Worm (Caenorhabditis elegans) whole organism, L4 larva: Measurements from ENCODE around the gene pepm-1.

Experiments used
- D1046.2 ChIP-seq: fragments of 200-800 bp; sonication (Bioruptor generic); IDR thresholded peaks from 2 replicates; pipeline ENCODE4 v1.3.6; 2022; ENCODE audit warnings: missing genetic modification characterization, missing compliant biosample characterization
- F26F4.8 ChIP-seq: fragments of 200-800 bp; sonication (Bioruptor generic); conservative IDR thresholded peaks from 2 replicates; pipeline ENCODE4 v1.3.6; 2022; ENCODE audit warnings: missing genetic modification characterization, missing compliant biosample characterization
- F49E8.2 ChIP-seq: sonication (generic microtip); optimal IDR thresholded peaks from 2 replicates; lab custom pipeline; 2016; ENCODE audit warnings: missing compliant biosample characterization, mild to moderate bottlenecking, missing genetic modification characterization, borderline replicate concordance
- Y5F2A.4 ChIP-seq: fragments of 200-800 bp; sonication (Bioruptor generic); optimal IDR thresholded peaks from 2 replicates; lab custom pipeline; 2018; ENCODE audit warnings: mild to moderate bottlenecking, missing genetic modification characterization, missing compliant biosample characterization
- Y75B8A.6 ChIP-seq: fragments of 200-800 bp; sonication (Bioruptor generic); IDR thresholded peaks from 2 replicates; pipeline ENCODE4 v1.3.6; 2022; ENCODE audit warnings: missing genetic modification reagents, missing genetic modification characterization, missing compliant biosample characterization
- aha-1 ChIP-seq: fragments of 150-350 bp; peaks from one replicate; lab custom pipeline; 2014; ENCODE audit warnings: missing biosample characterization, missing genetic modification characterization
- ama-1 ChIP-seq: fragments of 150-350 bp; optimal IDR thresholded peaks from 2 replicates; lab custom pipeline; 2014; ENCODE audit warnings: inconsistent platforms, mixed read lengths
- attf-4 ChIP-seq: sonication (generic microtip); optimal IDR thresholded peaks from 3 replicates; lab custom pipeline; 2017; ENCODE audit warnings: missing biosample characterization, missing genetic modification characterization
- ceh-62 ChIP-seq: sonication (generic microtip); optimal IDR thresholded peaks from 2 replicates; lab custom pipeline; 2017; ENCODE audit warnings: missing biosample characterization, missing genetic modification characterization
- ceh-82 ChIP-seq: sonication (generic microtip); optimal IDR thresholded peaks from 2 replicates; lab custom pipeline; 2017; ENCODE audit warnings: missing biosample characterization, missing genetic modification characterization
- ces-1 ChIP-seq: fragments of 150-350 bp; sonication (generic microtip); optimal IDR thresholded peaks from 4 replicates; lab custom pipeline; 2014; ENCODE audit warnings: missing biosample characterization, missing genetic modification reagents, missing genetic modification characterization
- daf-16 ChIP-seq, 3 experiments: sonication (generic microtip); optimal IDR thresholded peaks; 2 replicates each; lab custom pipeline; 2016 to 2017; ENCODE audit warnings: missing genetic modification characterization in 3 of 3, missing genetic modification reagents in 3 of 3, mild to moderate bottlenecking in 2 of 3, missing compliant biosample characterization in 2 of 3, missing biosample characterization in 1 of 3, moderate library complexity in 1 of 3
- dmd-6 ChIP-seq: fragments of 200-800 bp; sonication (Bioruptor generic); IDR thresholded peaks from 2 replicates; pipeline ENCODE4 v1.3.6; 2022; ENCODE audit warnings: missing genetic modification reagents, missing genetic modification characterization, missing compliant biosample characterization
- dmd-8 ChIP-seq: fragments of 200-800 bp; sonication (Bioruptor generic); IDR thresholded peaks from 2 replicates; pipeline ENCODE4 v1.3.6; 2022; ENCODE audit warnings: missing genetic modification characterization, missing compliant biosample characterization
- dmd-9 ChIP-seq: fragments of 200-800 bp; sonication (Bioruptor generic); IDR thresholded peaks from 2 replicates; pipeline ENCODE4 v1.3.6; 2022; ENCODE audit warnings: missing genetic modification reagents, missing genetic modification characterization, missing compliant biosample characterization
- dpl-1 ChIP-seq: fragments of 150-350 bp; optimal IDR thresholded peaks from 2 replicates; lab custom pipeline; 2014; ENCODE audit warnings: missing biosample characterization, missing genetic modification reagents, missing genetic modification characterization
- duxl-1 ChIP-seq: sonication (generic microtip); optimal IDR thresholded peaks from 2 replicates; lab custom pipeline; 2016; ENCODE audit warnings: mild to moderate bottlenecking, missing genetic modification characterization, moderate library complexity, missing compliant biosample characterization; ENCODE audit not compliant: poor library complexity
- dve-1 ChIP-seq: sonication (generic microtip); optimal IDR thresholded peaks from 2 replicates; lab custom pipeline; 2017; ENCODE audit warnings: antibody characterized with exemption, mild to moderate bottlenecking, missing genetic modification characterization, missing compliant biosample characterization; ENCODE audit not compliant: insufficient read depth
- egl-43 ChIP-seq: fragments of 200-800 bp; sonication (Bioruptor generic); IDR thresholded peaks from 2 replicates; pipeline ENCODE4 v1.3.6; 2022; ENCODE audit warnings: missing genetic modification reagents, missing genetic modification characterization, missing compliant biosample characterization
- fkh-10 ChIP-seq: fragments of 150-350 bp; optimal IDR thresholded peaks from 2 replicates; lab custom pipeline; 2014; ENCODE audit warnings: missing biosample characterization, missing genetic modification reagents, missing genetic modification characterization
- fos-1 ChIP-seq: fragments of 150-350 bp; optimal IDR thresholded peaks from 2 replicates; lab custom pipeline; 2014; ENCODE audit warnings: missing biosample characterization, missing genetic modification characterization
- gei-8 ChIP-seq: fragments of 200-800 bp; sonication (Bioruptor generic); optimal IDR thresholded peaks from 2 replicates; lab custom pipeline; 2018; ENCODE audit warnings: mild to moderate bottlenecking, missing genetic modification characterization, missing compliant biosample characterization
- hif-1 ChIP-seq, 2 experiments: sonication (generic microtip); optimal IDR thresholded peaks; 2 replicates each; lab custom pipeline; 2016 to 2017; ENCODE audit warnings: missing compliant biosample characterization in 2 of 2, missing genetic modification characterization in 2 of 2, missing genetic modification reagents in 2 of 2, missing genotype in 2 of 2, mild to moderate bottlenecking in 1 of 2
- lin-13 ChIP-seq: fragments of 150-350 bp; optimal IDR thresholded peaks from 2 replicates; lab custom pipeline; 2014; ENCODE audit warnings: missing biosample characterization, missing genetic modification reagents, missing genetic modification characterization
- lsy-2 ChIP-seq, 2 experiments: fragments of 150-350 bp in 1 of 2; sonication (generic microtip) in 1 of 2; optimal IDR thresholded peaks; 2 replicates each; lab custom pipeline; 2014 to 2017; ENCODE audit warnings: missing biosample characterization in 2 of 2, missing genetic modification characterization in 2 of 2
- madf-5 ChIP-seq, 2 experiments: fragments of 200-800 bp; sonication (Bioruptor generic); IDR thresholded peaks; 2 replicates each; pipeline ENCODE4 v1.3.6; 2022; ENCODE audit warnings: missing compliant biosample characterization in 2 of 2, missing genetic modification characterization in 2 of 2
- mdl-1 ChIP-seq, 2 experiments: fragments of 150-350 bp in 1 of 2; sonication (generic microtip) in 1 of 2; optimal IDR thresholded peaks; 2 replicates each; lab custom pipeline; 2014 to 2017; ENCODE audit warnings: missing biosample characterization in 2 of 2, missing genetic modification characterization in 2 of 2
- mep-1 ChIP-seq: fragments of 150-350 bp; sonication (generic microtip); optimal IDR thresholded peaks from 3 replicates; lab custom pipeline; 2014; ENCODE audit warnings: missing biosample characterization, missing genetic modification characterization
- mxl-2 ChIP-seq: fragments of 200-800 bp; sonication (Bioruptor generic); conservative IDR thresholded peaks from 2 replicates; pipeline ENCODE4 v1.3.6; 2022; ENCODE audit warnings: missing genetic modification reagents, missing genetic modification characterization, missing compliant biosample characterization
- mxl-3 ChIP-seq: fragments of 200-800 bp; sonication (Bioruptor generic); optimal IDR thresholded peaks from 2 replicates; lab custom pipeline; 2018; ENCODE audit warnings: mild to moderate bottlenecking, missing genetic modification characterization, missing compliant biosample characterization
- nhr-10 ChIP-seq: fragments of 150-350 bp; optimal IDR thresholded peaks from 2 replicates; lab custom pipeline; 2014; ENCODE audit warnings: missing biosample characterization, missing genetic modification characterization
- nhr-102 ChIP-seq: sonication (generic microtip); optimal IDR thresholded peaks from 2 replicates; lab custom pipeline; 2016; ENCODE audit warnings: mild to moderate bottlenecking, missing genetic modification characterization, moderate library complexity, missing compliant biosample characterization
- nhr-237 ChIP-seq: sonication (generic microtip); optimal IDR thresholded peaks from 2 replicates; lab custom pipeline; 2017; ENCODE audit warnings: missing biosample characterization, missing genetic modification characterization
- nhr-28 ChIP-seq: fragments of 150-350 bp; optimal IDR thresholded peaks from 2 replicates; lab custom pipeline; 2014; ENCODE audit warnings: missing biosample characterization, missing genetic modification characterization
- nhr-42 ChIP-seq: fragments of 200-800 bp; sonication (Bioruptor generic); IDR thresholded peaks from 2 replicates; pipeline ENCODE4 v1.3.6; 2022; ENCODE audit warnings: missing genetic modification characterization, missing compliant biosample characterization
- nhr-48 ChIP-seq: sonication (generic microtip); optimal IDR thresholded peaks from 2 replicates; lab custom pipeline; 2016; ENCODE audit warnings: mild to moderate bottlenecking, missing genetic modification characterization, missing compliant biosample characterization
- pqm-1 ChIP-seq: sonication (generic microtip); optimal IDR thresholded peaks from 2 replicates; lab custom pipeline; 2017; ENCODE audit warnings: missing biosample characterization, missing genetic modification characterization
- saeg-2 ChIP-seq: fragments of 200-800 bp; sonication (Bioruptor generic); IDR thresholded peaks from 2 replicates; pipeline ENCODE4 v1.3.6; 2022; ENCODE audit warnings: missing genetic modification reagents, missing genetic modification characterization, missing compliant biosample characterization
- set-16 ChIP-seq: fragments of 200-800 bp; sonication (Bioruptor generic); IDR thresholded peaks from 2 replicates; pipeline ENCODE4 v1.3.6; 2022; ENCODE audit warnings: missing genetic modification reagents, missing genetic modification characterization, missing compliant biosample characterization
- spr-3 ChIP-seq: fragments of 200-800 bp; sonication (Bioruptor generic); optimal IDR thresholded peaks from 2 replicates; lab custom pipeline; 2018; ENCODE audit warnings: mild to moderate bottlenecking, missing genetic modification characterization, missing compliant biosample characterization
- tag-97 ChIP-seq: fragments of 200-800 bp; sonication (Bioruptor generic); IDR thresholded peaks from 2 replicates; pipeline ENCODE4 v1.3.6; 2022; ENCODE audit warnings: missing genetic modification characterization, missing compliant biosample characterization
- tra-1 ChIP-seq: fragments of 200-800 bp; sonication (Bioruptor generic); IDR thresholded peaks from 2 replicates; pipeline ENCODE4 v1.3.6; 2022; ENCODE audit warnings: missing genetic modification reagents, missing genetic modification characterization, missing compliant biosample characterization
- unc-130 ChIP-seq: sonication (generic microtip); optimal IDR thresholded peaks from 2 replicates; lab custom pipeline; 2016; ENCODE audit warnings: missing genetic modification reagents, missing genetic modification characterization, missing compliant biosample characterization
- unc-39 ChIP-seq: sonication (generic microtip); optimal IDR thresholded peaks from 2 replicates; lab custom pipeline; 2017; ENCODE audit warnings: missing biosample characterization, missing genetic modification characterization
- unc-62 ChIP-seq, 3 experiments: fragments of 150-350 bp in 1 of 3; sonication (generic microtip); optimal IDR thresholded peaks in 2 of 3; peaks in 1 of 3; 1 replicate in 1 of 3; 2 replicates in 2 of 3; lab custom pipeline; 2014 to 2017; ENCODE audit warnings: missing biosample characterization in 3 of 3, missing genetic modification characterization in 3 of 3, missing genetic modification reagents in 3 of 3, missing genotype in 1 of 3
- vab-7 ChIP-seq: fragments of 200-800 bp; sonication (Bioruptor generic); IDR thresholded peaks from 2 replicates; pipeline ENCODE4 v1.3.6; 2022; ENCODE audit warnings: missing genetic modification reagents, missing genetic modification characterization, missing compliant biosample characterization
- zag-1 ChIP-seq: fragments of 150-350 bp; optimal IDR thresholded peaks from 2 replicates; lab custom pipeline; 2014; ENCODE audit warnings: missing biosample characterization, missing genetic modification characterization
- zfp-3 ChIP-seq: fragments of 200-800 bp; sonication (Bioruptor generic); conservative IDR thresholded peaks from 2 replicates; pipeline ENCODE4 v1.3.6; 2022; ENCODE audit warnings: missing genetic modification reagents, missing genetic modification characterization, missing compliant biosample characterization
- ztf-7 ChIP-seq: fragments of 150-350 bp; optimal IDR thresholded peaks from 2 replicates; lab custom pipeline; 2014; ENCODE audit warnings: missing biosample characterization, missing genetic modification characterization

The pepm-1 gene

ce11 chrV:14324502-14325467 lies 4.1 kb upstream of the pepm-1 start, which contains the start of the genes F47B8.4 and F47B8.18 (continued):
- TF ChIP-seq F26F4.8: 0 out of 2 replicates have a peak, but pooled peaks have one; percentile 3
- TF ChIP-seq vab-7 (GFP tag; lab: Robert Waterston, UW): 0 out of 2 replicates have a peak, but pooled peaks have one; percentile 17
- TF ChIP-seq D1046.2 (GFP tag; lab: Robert Waterston, UW): no peak
- TF ChIP-seq mxl-2 (GFP tag; lab: Robert Waterston, UW): no peak
- no peak for TF ChIP-seq daf-16 (GFP tag; optimal IDR thresholded peaks at IDR 0.05; lab: Kevin White, UChicago)
- peak; percentile 99 for TF ChIP-seq daf-16 (tag; optimal IDR thresholded peaks at IDR 0.05; lab: Kevin White, UChicago)
- TF ChIP-seq zag-1 (tag; lab: Kevin White, UChicago): no peak
- TF ChIP-seq F49E8.2 (tag; lab: Kevin White, UChicago): no peak
- TF ChIP-seq spr-3 (GFP tag; lab: Kevin White, UChicago): no peak
- no peak for TF ChIP-seq ceh-82 (tag; lab: Kevin White, UChicago)
- no peak for TF ChIP-seq gei-8 (GFP tag; lab: Kevin White, UChicago)
- peak; percentile 83 for TF ChIP-seq pqm-1
- TF ChIP-seq zfp-3 (GFP tag; lab: Robert Waterston, UW): no peak
- TF ChIP-seq dmd-6 (GFP tag; lab: Robert Waterston, UW): peak; percentile 44
- TF ChIP-seq madf-5 (GFP tag; IDR thresholded peaks at IDR 0.05; lab: Robert Waterston, UW): no peak
- peak in 1 of 2 experiments; percentile 53 for TF ChIP-seq mdl-1 (tag; optimal IDR thresholded peaks at IDR 0.05; lab: Kevin White, UChicago)
- TF ChIP-seq unc-39 (tag; lab: Kevin White, UChicago): no peak
- TF ChIP-seq egl-43 (GFP tag; lab: Robert Waterston, UW): no peak
- no peak for TF ChIP-seq Y5F2A.4 (GFP tag; lab: Kevin White, UChicago)
- no peak for TF ChIP-seq ztf-7 (tag; lab: Kevin White, UChicago)
- no peak for TF ChIP-seq saeg-2 (GFP tag; lab: Robert Waterston, UW)
- no peak for TF ChIP-seq dpl-1 (GFP tag; lab: Kevin White, UChicago)
- TF ChIP-seq set-16 (GFP tag; lab: Robert Waterston, UW): peak; percentile 99
- no peak for TF ChIP-seq nhr-237
- peak; percentile 13 for TF ChIP-seq mxl-3 (GFP tag; lab: Kevin White, UChicago)
- no peak for TF ChIP-seq dve-1 (tag; lab: Kevin White, UChicago)
- TF ChIP-seq fos-1 (tag; lab: Kevin White, UChicago): no peak
- no peak for TF ChIP-seq mep-1 (tag; lab: Kevin White, UChicago)
- no peak for TF ChIP-seq nhr-10 (tag; lab: Kevin White, UChicago)
- TF ChIP-seq lin-13: no peak
- TF ChIP-seq nhr-28 (tag; lab: Kevin White, UChicago): peak; percentile 76
- no peak for TF ChIP-seq lsy-2 (tag; optimal IDR thresholded peaks at IDR 0.05; lab: Kevin White, UChicago)
- no peak for TF ChIP-seq nhr-102 (tag; lab: Kevin White, UChicago)
- TF ChIP-seq unc-130 (GFP tag; lab: Kevin White, UChicago): no peak
- no peak for TF ChIP-seq duxl-1 (tag; lab: Kevin White, UChicago)
- TF ChIP-seq dmd-9: 0 out of 2 replicates have a peak, but pooled peaks have one; percentile 33
- no peak for TF ChIP-seq tra-1 (GFP tag; lab: Robert Waterston, UW)
- no peak for TF ChIP-seq nhr-48 (tag; lab: Kevin White, UChicago)
- no peak for TF ChIP-seq ama-1 (lab: Kevin White, UChicago)
- no peak for TF ChIP-seq fkh-10 (GFP tag; lab: Kevin White, UChicago)
- no peak for TF ChIP-seq Y75B8A.6 (GFP tag; lab: Robert Waterston, UW)
- no peak for TF ChIP-seq tag-97 (GFP tag; lab: Robert Waterston, UW)
- no peak for TF ChIP-seq hif-1 (tag; optimal IDR thresholded peaks at IDR 0.05; lab: Kevin White, UChicago)
- no peak for TF ChIP-seq ceh-62 (tag; lab: Kevin White, UChicago)
- peak; percentile 76 for TF ChIP-seq aha-1 (tag; lab: Kevin White, UChicago)
- peak in 1 of 2 experiments; percentile 96 for TF ChIP-seq unc-62 (GFP tag; optimal IDR thresholded peaks at IDR 0.05 in 1 of 2; lab: Kevin White, UChicago)
- TF ChIP-seq unc-62 (tag; optimal IDR thresholded peaks at IDR 0.05; lab: Kevin White, UChicago): no peak
- TF ChIP-seq dmd-8 (GFP tag; lab: Robert Waterston, UW): no peak
- no peak for TF ChIP-seq attf-4 (tag; lab: Kevin White, UChicago)
- TF ChIP-seq nhr-42 (GFP tag; lab: Robert Waterston, UW): no peak
- no peak for TF ChIP-seq ces-1 (GFP tag; lab: Kevin White, UChicago)
